Fruit fly (Drosophila melanogaster): ENCODE measurements around the gene CG1637.

The CG1637 gene

dm6 chrX:10869045-10869444 lies 8.6 kb downstream of the CG1637 start, which contains the start of gene CG2157:
CG2157 (plus strand) TSS chrX:10869284.
- TF ChIP-seq CG13204 (GFP tag; optimal IDR thresholded peaks at IDR 0.05) = no peak
- no peak for TF ChIP-seq rn (GFP tag; IDR thresholded peaks at IDR 0.05)
- TF ChIP-seq fd96Ca (GFP tag; IDR thresholded peaks at IDR 0.05) = no peak
- no peak for TF ChIP-seq CG9948 (tag; optimal IDR thresholded peaks at IDR 0.05)
- TF ChIP-seq CG17806 (tag; optimal IDR thresholded peaks at IDR 0.05) = no peak
- no peak for TF ChIP-seq Snoo (tag; optimal IDR thresholded peaks at IDR 0.05)
- no peak for TF ChIP-seq EcR (GFP tag; optimal IDR thresholded peaks at IDR 0.05)
- TF ChIP-seq CG34367 (tag; optimal IDR thresholded peaks at IDR 0.05) = no peak
- TF ChIP-seq D1 (tag; optimal IDR thresholded peaks at IDR 0.05) = no peak
- TF ChIP-seq CG8301 (tag; optimal IDR thresholded peaks at IDR 0.05) = no peak
- no peak for TF ChIP-seq CG12605 (GFP tag; IDR thresholded peaks at IDR 0.05)
- no peak for TF ChIP-seq CG10348 (GFP tag; IDR thresholded peaks at IDR 0.05)
- no peak for TF ChIP-seq Pif1B (GFP tag; optimal IDR thresholded peaks at IDR 0.05)
- TF ChIP-seq CG15710 (tag; optimal IDR thresholded peaks at IDR 0.05) = no peak
- TF ChIP-seq CG4496 (GFP tag; IDR thresholded peaks at IDR 0.05) = no peak
- no peak for TF ChIP-seq CG32121 (GFP tag; IDR thresholded peaks at IDR 0.05)
- no peak for TF ChIP-seq gl (tag; optimal IDR thresholded peaks at IDR 0.05)
- TF ChIP-seq CG8159 (tag; optimal IDR thresholded peaks at IDR 0.05) = no peak
- TF ChIP-seq Pif1A (GFP tag; optimal IDR thresholded peaks at IDR 0.05) = no peak

- no peak for TF ChIP-seq CG34367 (tag; optimal IDR thresholded peaks at IDR 0.05)
- TF ChIP-seq CG4496 (GFP tag; IDR thresholded peaks at IDR 0.05) = no peak
- no peak for TF ChIP-seq Snoo (tag; optimal IDR thresholded peaks at IDR 0.05)
- TF ChIP-seq CG8301 (tag; optimal IDR thresholded peaks at IDR 0.05) = no peak
These were observed 10.0 kb downstream of the CG1637 start for dm6 chrX:10867692-10868091.

- TF ChIP-seq CG4496 (GFP tag; IDR thresholded peaks at IDR 0.05) (no peak), CG14655 (GFP tag; optimal IDR thresholded peaks at IDR 0.05) (no peak), CG15710 (tag; optimal IDR thresholded peaks at IDR 0.05) (no peak), CG8301 (tag; optimal IDR thresholded peaks at IDR 0.05) (no peak), fd96Ca (GFP tag; IDR thresholded peaks at IDR 0.05) (no peak), Pif1B (GFP tag; optimal IDR thresholded peaks at IDR 0.05) (no peak), CG17806 (tag; optimal IDR thresholded peaks at IDR 0.05) (no peak), rn (GFP tag; IDR thresholded peaks at IDR 0.05) (no peak), CG8159 (tag; optimal IDR thresholded peaks at IDR 0.05) (no peak), CG32121 (GFP tag; IDR thresholded peaks at IDR 0.05) (no peak), Ets98B (GFP tag; IDR thresholded peaks at IDR 0.05) (no peak), D1 (tag; optimal IDR thresholded peaks at IDR 0.05) (no peak), CG12605 (GFP tag; IDR thresholded peaks at IDR 0.05) (no peak), EcR (GFP tag; optimal IDR thresholded peaks at IDR 0.05) (no peak)
These were observed 11.9 kb downstream of the CG1637 start for dm6 chrX:10865580-10866331.

- TF ChIP-seq EcR (GFP tag; optimal IDR thresholded peaks at IDR 0.05) (peak; percentile 18), CG15710 (tag; optimal IDR thresholded peaks at IDR 0.05) (no peak), Ets98B (GFP tag; IDR thresholded peaks at IDR 0.05) (no peak), CG8159 (tag; optimal IDR thresholded peaks at IDR 0.05) (no peak), D1 (tag; optimal IDR thresholded peaks at IDR 0.05) (no peak)
These were observed 19.8 kb downstream of the CG1637 start for dm6 chrX:10857853-10858252.

- TF ChIP-seq CG9948 (tag; optimal IDR thresholded peaks at IDR 0.05) (peak; percentile 7), CG17806 (tag; optimal IDR thresholded peaks at IDR 0.05) (no peak)
These were observed 20.3 kb downstream of the CG1637 start, which contains the start of the genes sofe and CG2186 for dm6 chrX:10857376-10857775. sofe (minus strand) TSS chrX:10857413. CG2186 (plus strand) TSS chrX:10857655.

- TF ChIP-seq Snoo (tag; optimal IDR thresholded peaks at IDR 0.05) (no peak), CG8301 (tag; optimal IDR thresholded peaks at IDR 0.05) (no peak), CG9948 (tag; optimal IDR thresholded peaks at IDR 0.05) (no peak), CG8159 (tag; optimal IDR thresholded peaks at IDR 0.05) (no peak), CG4496 (GFP tag; IDR thresholded peaks at IDR 0.05) (no peak), D1 (tag; optimal IDR thresholded peaks at IDR 0.05) (no peak), Pif1A (GFP tag; optimal IDR thresholded peaks at IDR 0.05) (no peak), Pif1B (GFP tag; optimal IDR thresholded peaks at IDR 0.05) (no peak), CG32121 (GFP tag; IDR thresholded peaks at IDR 0.05) (no peak), CG17806 (tag; optimal IDR thresholded peaks at IDR 0.05) (no peak), fd96Ca (GFP tag; IDR thresholded peaks at IDR 0.05) (no peak), CG34367 (tag; optimal IDR thresholded peaks at IDR 0.05) (no peak), EcR (GFP tag; optimal IDR thresholded peaks at IDR 0.05) (no peak), Ets98B (GFP tag; IDR thresholded peaks at IDR 0.05) (no peak), CG12605 (GFP tag; IDR thresholded peaks at IDR 0.05) (no peak)
These were observed 23.0 kb downstream of the CG1637 start, which contains the start of gene feo for dm6 chrX:10854686-10855085. feo (minus strand) TSS chrX:10854869.

- TF ChIP-seq CG9948 (tag; optimal IDR thresholded peaks at IDR 0.05) (no peak), gl (tag; optimal IDR thresholded peaks at IDR 0.05) (no peak), CG8159 (tag; optimal IDR thresholded peaks at IDR 0.05) (no peak)
These were observed 29.1 kb downstream of the CG1637 start, which contains the start of gene CG2202 for dm6 chrX:10848565-10848964. CG2202 (plus strand) TSS chrX:10848757.

Measured in whole organism, pupa.